Worm (Caenorhabditis elegans) whole organism, mixed stage, embryonic: ENCODE measurements around the gene ptr-9.

Experiments used
- M03D4.4 ChIP-seq: sonication (generic microtip); optimal IDR thresholded peaks from 2 replicates; lab custom pipeline; 2017; ENCODE audit warnings: mild to moderate bottlenecking, missing genetic modification characterization, missing compliant biosample characterization
- bed-3 ChIP-seq: fragments of 200-800 bp; sonication (Bioruptor generic); optimal IDR thresholded peaks from 3 replicates; lab custom pipeline; 2018; ENCODE audit warnings: mild to moderate bottlenecking, missing genetic modification characterization, moderate library complexity, missing compliant biosample characterization
- blmp-1 ChIP-seq: fragments of 150-350 bp; optimal IDR thresholded peaks from 2 replicates; lab custom pipeline; 2014; ENCODE audit warnings: missing biosample characterization, missing genetic modification characterization
- ceh-39 ChIP-seq: fragments of 150-350 bp; optimal IDR thresholded peaks from 2 replicates; lab custom pipeline; 2014; ENCODE audit warnings: missing biosample characterization, missing genetic modification characterization
- ceh-83 ChIP-seq: fragments of 200-800 bp; sonication (Bioruptor generic); optimal IDR thresholded peaks from 2 replicates; lab custom pipeline; 2018; ENCODE audit warnings: mild to moderate bottlenecking, missing genetic modification characterization, missing compliant biosample characterization
- ces-1 ChIP-seq: fragments of 150-350 bp; optimal IDR thresholded peaks from 2 replicates; lab custom pipeline; 2014; ENCODE audit warnings: missing biosample characterization, missing genetic modification reagents, missing genetic modification characterization
- cnd-1 ChIP-seq: fragments of 200-800 bp; sonication (Bioruptor generic); optimal IDR thresholded peaks from 2 replicates; lab custom pipeline; 2018; ENCODE audit warnings: mild to moderate bottlenecking, missing genetic modification characterization, missing compliant biosample characterization
- drap-1 ChIP-seq: fragments of 200-800 bp; sonication (Bioruptor generic); optimal IDR thresholded peaks from 3 replicates; lab custom pipeline; 2018; ENCODE audit warnings: mild to moderate bottlenecking, missing genetic modification characterization, missing compliant biosample characterization
- elt-1 ChIP-seq: sonication (generic microtip); optimal IDR thresholded peaks from 2 replicates; lab custom pipeline; 2017; ENCODE audit warnings: missing genetic modification characterization, mild to moderate bottlenecking, missing compliant biosample characterization, antibody characterized with exemption, moderate library complexity, borderline replicate concordance; ENCODE audit not compliant: insufficient read depth
- elt-3 ChIP-seq: fragments of 150-350 bp; optimal IDR thresholded peaks from 2 replicates; lab custom pipeline; 2014; ENCODE audit warnings: missing biosample characterization, missing genetic modification characterization
- flh-1 ChIP-seq: fragments of 200-800 bp; sonication (Bioruptor generic); optimal IDR thresholded peaks from 2 replicates; lab custom pipeline; 2018; ENCODE audit warnings: mild to moderate bottlenecking, missing genetic modification characterization, moderate library complexity, missing compliant biosample characterization
- ham-2 ChIP-seq: fragments of 200-800 bp; sonication (Bioruptor generic); optimal IDR thresholded peaks from 2 replicates; lab custom pipeline; 2018; ENCODE audit warnings: mild to moderate bottlenecking, missing genetic modification characterization, missing compliant biosample characterization
- hlh-1 ChIP-seq: fragments of 150-350 bp; optimal IDR thresholded peaks from 2 replicates; lab custom pipeline; 2014; ENCODE audit warnings: missing biosample characterization, missing genetic modification reagents, missing genetic modification characterization
- lin-13 ChIP-seq: fragments of 150-350 bp; optimal IDR thresholded peaks from 2 replicates; lab custom pipeline; 2014; ENCODE audit warnings: missing biosample characterization, missing genetic modification characterization
- lin-32 ChIP-seq: fragments of 200-800 bp; sonication (Bioruptor generic); optimal IDR thresholded peaks from 2 replicates; lab custom pipeline; 2018; ENCODE audit warnings: mild to moderate bottlenecking, missing genetic modification characterization, missing compliant biosample characterization
- lsy-2 ChIP-seq: fragments of 150-350 bp; optimal IDR thresholded peaks from 2 replicates; lab custom pipeline; 2014; ENCODE audit warnings: missing biosample characterization, missing genetic modification characterization
- mab-5 ChIP-seq: fragments of 150-350 bp; optimal IDR thresholded peaks from 2 replicates; lab custom pipeline; 2014; ENCODE audit warnings: missing biosample characterization, missing genetic modification characterization
- mep-1 ChIP-seq: fragments of 150-350 bp; optimal IDR thresholded peaks from 2 replicates; lab custom pipeline; 2017; ENCODE audit warnings: missing biosample characterization, missing genetic modification reagents, missing genetic modification characterization, inconsistent platforms
- mls-2 ChIP-seq: sonication (generic microtip); optimal IDR thresholded peaks from 2 replicates; lab custom pipeline; 2016; ENCODE audit warnings: mild to moderate bottlenecking, missing genetic modification characterization, moderate library complexity, missing compliant biosample characterization
- nhr-12 ChIP-seq: fragments of 150-350 bp; optimal IDR thresholded peaks from 2 replicates; lab custom pipeline; 2014; ENCODE audit warnings: missing biosample characterization, missing genetic modification characterization
- nhr-2 ChIP-seq: fragments of 150-350 bp; optimal IDR thresholded peaks from 2 replicates; lab custom pipeline; 2014; ENCODE audit warnings: missing biosample characterization, missing genetic modification characterization
- nhr-237 ChIP-seq: fragments of 150-350 bp; optimal IDR thresholded peaks from 2 replicates; lab custom pipeline; 2014; ENCODE audit warnings: missing biosample characterization, missing genetic modification characterization
- nhr-28 ChIP-seq: fragments of 150-350 bp; optimal IDR thresholded peaks from 2 replicates; lab custom pipeline; 2014; ENCODE audit warnings: missing biosample characterization, missing genetic modification characterization
- nhr-76 ChIP-seq: sonication (generic microtip); optimal IDR thresholded peaks from 2 replicates; lab custom pipeline; 2017; ENCODE audit warnings: missing biosample characterization, missing genetic modification characterization
- pha-4 ChIP-seq: fragments of 150-350 bp; optimal IDR thresholded peaks from 2 replicates; lab custom pipeline; 2018; ENCODE audit warnings: missing biosample characterization, missing genetic modification reagents, missing genetic modification characterization
- sem-2 ChIP-seq: fragments of 200-800 bp; sonication (Bioruptor generic); optimal IDR thresholded peaks from 2 replicates; lab custom pipeline; 2018; ENCODE audit warnings: mild to moderate bottlenecking, missing genetic modification characterization, missing compliant biosample characterization
- snpc-4 ChIP-seq: fragments of 150-350 bp; optimal IDR thresholded peaks from 2 replicates; lab custom pipeline; 2014; ENCODE audit warnings: missing biosample characterization, missing genetic modification characterization
- sptf-1 ChIP-seq: sonication (generic microtip); optimal IDR thresholded peaks from 2 replicates; lab custom pipeline; 2017; ENCODE audit warnings: mild to moderate bottlenecking, missing genetic modification characterization, moderate library complexity, missing compliant biosample characterization
- tbx-8 ChIP-seq: fragments of 200-800 bp; sonication (Bioruptor generic); optimal IDR thresholded peaks from 2 replicates; lab custom pipeline; 2018; ENCODE audit warnings: mild to moderate bottlenecking, missing genetic modification characterization, moderate library complexity, missing compliant biosample characterization
- unc-120 ChIP-seq: sonication (generic microtip); optimal IDR thresholded peaks from 2 replicates; lab custom pipeline; 2017; ENCODE audit warnings: missing genetic modification characterization, missing compliant biosample characterization; ENCODE audit not compliant: poor library complexity, severe bottlenecking
- unc-39 ChIP-seq: fragments of 150-350 bp; optimal IDR thresholded peaks from 2 replicates; lab custom pipeline; 2014; ENCODE audit warnings: missing biosample characterization, missing genetic modification characterization
- unc-62 ChIP-seq: fragments of 150-350 bp; optimal IDR thresholded peaks from 2 replicates; lab custom pipeline; 2014; ENCODE audit warnings: missing biosample characterization, missing genetic modification reagents, missing genetic modification characterization
- ztf-11 ChIP-seq: fragments of 150-350 bp; optimal IDR thresholded peaks from 2 replicates; lab custom pipeline; 2014; ENCODE audit warnings: missing biosample characterization, missing genetic modification characterization

ptr-9 gene

ce11 chrIII:9185722-9186121 lies 24.3 kb upstream of the ptr-9 start, which contains the start of gene ZC84.7:
TSS of gene ZC84.7 (plus strand) at chrIII:9186022.
- no peak for TF ChIP-seq sptf-1 (tag; lab: Kevin White, UChicago)
- TF ChIP-seq ham-2 (GFP tag; lab: Kevin White, UChicago), result no peak
- no peak for TF ChIP-seq drap-1 (GFP tag; lab: Kevin White, UChicago)
- no peak for TF ChIP-seq cnd-1 (tag; lab: Kevin White, UChicago)
- no peak for TF ChIP-seq ceh-83 (GFP tag; lab: Kevin White, UChicago)
- TF ChIP-seq lin-13 (tag; lab: Kevin White, UChicago), result no peak
- no peak for TF ChIP-seq snpc-4 (tag; lab: Kevin White, UChicago)
- no peak for TF ChIP-seq ztf-11 (tag; lab: Kevin White, UChicago)
- no peak for TF ChIP-seq bed-3 (GFP tag; lab: Kevin White, UChicago)
- no peak for TF ChIP-seq flh-1 (GFP tag; lab: Kevin White, UChicago)
- TF ChIP-seq blmp-1, result no peak
- no peak for TF ChIP-seq ceh-39 (tag; lab: Kevin White, UChicago)
- no peak for TF ChIP-seq nhr-2
- TF ChIP-seq, all 35 proteins: peak for 0

- TF ChIP-seq lin-32 (GFP tag; lab: Kevin White, UChicago) (no peak), blmp-1 (no peak)
Measured at ce11 chrIII:9181246-9181645, 19.8 kb upstream of the ptr-9 start, which contains the start of gene tax-4. TSS of gene tax-4 (plus strand) at chrIII:9181546.

- TF ChIP-seq cnd-1 (tag; lab: Kevin White, UChicago), result no peak
- no peak for TF ChIP-seq elt-3 (tag; lab: Kevin White, UChicago)
- no peak for TF ChIP-seq unc-120
- TF ChIP-seq tbx-8 (GFP tag; lab: Kevin White, UChicago), result no peak
- no peak for TF ChIP-seq elt-1 (tag; lab: Kevin White, UChicago)
- no peak for TF ChIP-seq ztf-11 (tag; lab: Kevin White, UChicago)
- peak; percentile 58 for TF ChIP-seq unc-62 (GFP tag; lab: Kevin White, UChicago)
Measured at ce11 chrIII:9177874-9178273, 16.4 kb upstream of the ptr-9 start.

ce11 chrIII:9176008-9176407 lies 14.6 kb upstream of the ptr-9 start:
- TF ChIP-seq sptf-1 (tag; lab: Kevin White, UChicago), result peak; percentile 24
- peak; percentile 24 for TF ChIP-seq ham-2 (GFP tag; lab: Kevin White, UChicago)
- TF ChIP-seq unc-62 (GFP tag; lab: Kevin White, UChicago), result peak; percentile 58
- no peak for TF ChIP-seq nhr-28
- peak; percentile 21 for TF ChIP-seq mls-2 (tag; lab: Kevin White, UChicago)
- TF ChIP-seq cnd-1 (tag; lab: Kevin White, UChicago), result peak; percentile 4
- no peak for TF ChIP-seq elt-1 (tag; lab: Kevin White, UChicago)
- peak; percentile 85 for TF ChIP-seq nhr-2
- TF ChIP-seq mep-1, result no peak
- TF ChIP-seq, all 35 proteins: peak for 6

ce11 chrIII:9173239-9173638 lies 11.8 kb upstream of the ptr-9 start:
- no peak for TF ChIP-seq mls-2 (tag; lab: Kevin White, UChicago)
- TF ChIP-seq mab-5 (tag; lab: Kevin White, UChicago), result no peak
- TF ChIP-seq ceh-39 (tag; lab: Kevin White, UChicago), result no peak
- no peak for TF ChIP-seq snpc-4 (tag; lab: Kevin White, UChicago)

- no peak for TF ChIP-seq pha-4
- TF ChIP-seq M03D4.4, result no peak
- no peak for TF ChIP-seq ztf-11 (tag; lab: Kevin White, UChicago)
- TF ChIP-seq nhr-12 (tag; lab: Kevin White, UChicago), result no peak
- TF ChIP-seq mab-5 (tag; lab: Kevin White, UChicago), result no peak
- no peak for TF ChIP-seq snpc-4 (tag; lab: Kevin White, UChicago)
- TF ChIP-seq nhr-76 (tag; lab: Kevin White, UChicago), result no peak
- no peak for TF ChIP-seq lsy-2
- TF ChIP-seq nhr-2, result no peak
- no peak for TF ChIP-seq drap-1 (GFP tag; lab: Kevin White, UChicago)
- TF ChIP-seq unc-39 (tag; lab: Kevin White, UChicago), result no peak
- no peak for TF ChIP-seq hlh-1 (tag; lab: Kevin White, UChicago)
- TF ChIP-seq mls-2 (tag; lab: Kevin White, UChicago), result no peak
- no peak for TF ChIP-seq lin-32 (GFP tag; lab: Kevin White, UChicago)
- TF ChIP-seq nhr-237 (tag; lab: Kevin White, UChicago), result no peak
- no peak for TF ChIP-seq cnd-1 (tag; lab: Kevin White, UChicago)
- TF ChIP-seq ces-1, result no peak
- TF ChIP-seq mep-1, result no peak
- no peak for TF ChIP-seq sem-2 (GFP tag; lab: Kevin White, UChicago)
Measured at ce11 chrIII:9172702-9173101, 11.2 kb upstream of the ptr-9 start, which contains the start of gene ina-1. TSS of gene ina-1 (minus strand) at chrIII:9172802.
